Worm (Caenorhabditis elegans): Measurements from ENCODE around the gene tyr-2.

DNA sequence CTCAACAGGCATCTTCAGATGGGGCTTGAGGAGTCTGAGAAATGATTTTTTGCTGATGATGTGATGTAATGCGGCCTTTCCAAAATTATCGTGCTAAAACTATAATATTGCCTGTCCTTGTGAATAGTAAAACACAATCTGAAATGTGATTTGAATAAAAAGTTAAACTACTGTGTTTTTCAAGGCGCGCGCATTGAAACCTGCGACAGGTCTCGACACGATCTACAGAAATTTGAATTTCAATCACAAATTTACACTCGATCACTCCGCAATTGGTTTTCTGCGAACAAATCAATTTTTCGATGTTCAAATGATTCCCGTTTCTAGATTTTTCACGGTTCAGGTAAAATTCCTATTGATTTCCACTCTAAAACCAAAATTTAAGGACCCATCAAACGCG is 11.7 kb downstream of the tyr-2 start, which contains the start of gene toca-2:
- TF ChIP-seq mep-1 (tag; optimal IDR thresholded peaks at IDR 0.05) (no peak), sptf-1 (tag; optimal IDR thresholded peaks at IDR 0.05) (no peak), unc-62 (GFP tag; optimal IDR thresholded peaks at IDR 0.05) (no peak), unc-39 (tag; optimal IDR thresholded peaks at IDR 0.05) (no peak), nhr-28 (tag; optimal IDR thresholded peaks at IDR 0.05) (no peak), nhr-12 (tag; optimal IDR thresholded peaks at IDR 0.05) (no peak), snpc-4 (tag; optimal IDR thresholded peaks at IDR 0.05) (no peak)

All from whole organism, mixed stage, embryonic.